Worm (Caenorhabditis elegans) whole organism, early embryonic: ENCODE data around the gene Y44A6D.6.

Source experiments
- B0310.2 ChIP-seq: sonication (generic microtip); optimal IDR thresholded peaks from 2 replicates; lab custom pipeline; 2016; ENCODE audit warnings: mild to moderate bottlenecking, missing genetic modification characterization, missing compliant biosample characterization
- aly-1 ChIP-seq: sonication (generic microtip); optimal IDR thresholded peaks from 2 replicates; lab custom pipeline; 2016; ENCODE audit warnings: missing genetic modification characterization, missing compliant biosample characterization
- ama-1 ChIP-seq: fragments of 150-350 bp; optimal IDR thresholded peaks from 2 replicates; lab custom pipeline; 2014
- ceh-36 ChIP-seq: sonication (generic microtip); optimal IDR thresholded peaks from 2 replicates; lab custom pipeline; 2016; ENCODE audit warnings: missing genetic modification characterization, inconsistent platforms, missing compliant biosample characterization
- ets-7 ChIP-seq: sonication (generic microtip); optimal IDR thresholded peaks from 2 replicates; lab custom pipeline; 2016; ENCODE audit warnings: missing genotype, missing genetic modification characterization, missing compliant biosample characterization
- flt-1 ChIP-seq: fragments of 200-800 bp; sonication (Bioruptor generic); IDR thresholded peaks from 2 replicates; pipeline ENCODE4 v1.3.6; 2022; ENCODE audit warnings: missing genetic modification characterization, missing compliant biosample characterization
- hmg-4 ChIP-seq: fragments of 200-800 bp; sonication (Bioruptor generic); optimal IDR thresholded peaks from 2 replicates; lab custom pipeline; 2018; ENCODE audit warnings: mild to moderate bottlenecking, missing genetic modification characterization, missing compliant biosample characterization
- hnd-1 ChIP-seq: sonication (generic microtip); optimal IDR thresholded peaks from 2 replicates; lab custom pipeline; 2016; ENCODE audit warnings: missing genetic modification characterization, missing compliant biosample characterization
- pes-1 ChIP-seq: fragments of 200-800 bp; sonication (Bioruptor generic); IDR thresholded peaks from 2 replicates; pipeline ENCODE4 v1.3.6; 2022; ENCODE audit warnings: missing genetic modification reagents, missing genetic modification characterization, missing compliant biosample characterization
- scrt-1 ChIP-seq: fragments of 200-800 bp; sonication (Bioruptor generic); IDR thresholded peaks from 2 replicates; pipeline ENCODE4 v1.3.6; 2022; ENCODE audit warnings: missing genetic modification characterization, missing compliant biosample characterization
- sea-1 ChIP-seq: fragments of 200-800 bp; sonication (Bioruptor generic); conservative IDR thresholded peaks from 2 replicates; pipeline ENCODE4 v1.3.6; 2022; ENCODE audit warnings: missing genetic modification characterization, missing compliant biosample characterization
- tbx-37 ChIP-seq: fragments of 200-800 bp; sonication (Bioruptor generic); conservative IDR thresholded peaks from 2 replicates; pipeline ENCODE4 v1.3.6; 2022; ENCODE audit warnings: missing genetic modification reagents, missing genetic modification characterization, missing compliant biosample characterization
- tra-4 ChIP-seq: sonication (generic microtip); optimal IDR thresholded peaks from 2 replicates; lab custom pipeline; 2017; ENCODE audit warnings: missing genetic modification characterization, missing compliant biosample characterization

ce11 chrV:20826618-20827017 lies 19.5 kb downstream of the Y44A6D.6 start:
- TF ChIP-seq ama-1 (lab: Kevin White, UChicago) (no peak), scrt-1 (GFP tag; lab: Robert Waterston, UW) (no peak), pes-1 (GFP tag; lab: Robert Waterston, UW) (no peak), flt-1 (GFP tag; lab: Robert Waterston, UW) (no peak), ceh-36 (tag; lab: Kevin White, UChicago) (no peak), aly-1 (tag; lab: Kevin White, UChicago) (no peak), tbx-37 (no peak), ets-7 (tag; lab: Kevin White, UChicago) (no peak), hnd-1 (tag; lab: Kevin White, UChicago) (no peak), sea-1 (GFP tag; lab: Robert Waterston, UW) (no peak), hmg-4 (GFP tag; lab: Kevin White, UChicago) (no peak), B0310.2 (no peak), tra-4 (no peak)
